Worm (Caenorhabditis elegans): ENCODE data around the gene srbc-63.

- TF ChIP-seq nhr-76 (tag; optimal IDR thresholded peaks at IDR 0.05) (no peak), dpl-1 (GFP tag; optimal IDR thresholded peaks at IDR 0.05) (no peak), snpc-1.2 (GFP tag; IDR thresholded peaks at IDR 0.05) (no peak), egl-27 (tag; optimal IDR thresholded peaks at IDR 0.05) (no peak), snpc-4 (tag; optimal IDR thresholded peaks at IDR 0.05) (no peak), nhr-41 (GFP tag; IDR thresholded peaks at IDR 0.05) (no peak), nhr-102 (tag; optimal IDR thresholded peaks at IDR 0.05) (no peak), attf-4 (tag; optimal IDR thresholded peaks at IDR 0.05) (no peak), ceh-28 (tag; optimal IDR thresholded peaks at IDR 0.05) (no peak), aly-2 (tag; optimal IDR thresholded peaks at IDR 0.05) (no peak), mxl-2 (GFP tag; conservative IDR thresholded peaks at IDR 0.05) (no peak), D1046.2 (GFP tag; IDR thresholded peaks at IDR 0.05) (no peak), ztf-11 (tag; optimal IDR thresholded peaks at IDR 0.05) (no peak)
These were observed 17.2 kb downstream of the srbc-63 start, which contains the start of gene cyb-3 for ce11 chrV:15395347-15395746.
